Worm (Caenorhabditis elegans): ENCODE measurements around the gene Y73F4A.1.

Gene Y73F4A.1

ce11 chrIV:9002636-9003035 is 42.5 kb downstream of the Y73F4A.1 start, which contains the start of gene C53D6.8:
Gene C53D6.8, minus strand, starts transcription at chrIV:9002736.
- no peak for TF ChIP-seq ceh-19 (GFP tag; optimal IDR thresholded peaks at IDR 0.05)
- no peak for TF ChIP-seq tbx-7 (tag; optimal IDR thresholded peaks at IDR 0.05)
- no peak for TF ChIP-seq pax-1 (tag; optimal IDR thresholded peaks at IDR 0.05)
- TF ChIP-seq unc-3 (GFP tag; conservative IDR thresholded peaks at IDR 0.05), result no peak
- no peak for TF ChIP-seq unc-3 (tag; optimal IDR thresholded peaks at IDR 0.05)
- TF ChIP-seq ttx-3 (tag; optimal IDR thresholded peaks at IDR 0.05), result no peak
- TF ChIP-seq pqm-1 (tag; optimal IDR thresholded peaks at IDR 0.05), result no peak
- no peak for TF ChIP-seq fax-1 (tag; optimal IDR thresholded peaks at IDR 0.05)
- no peak for TF ChIP-seq lin-11 (tag; optimal IDR thresholded peaks at IDR 0.05)
- no peak for TF ChIP-seq C08G9.2 (tag; optimal IDR thresholded peaks at IDR 0.05)
- no peak for TF ChIP-seq gmeb-2 (tag; optimal IDR thresholded peaks at IDR 0.05)
- no peak for TF ChIP-seq dmd-4 (tag; optimal IDR thresholded peaks at IDR 0.05; ENCODE audit: borderline replicate concordance)
- TF ChIP-seq C38D4.7 (GFP tag; optimal IDR thresholded peaks at IDR 0.05), result no peak
- no peak for TF ChIP-seq sox-2 (GFP tag; IDR thresholded peaks at IDR 0.05)

DNA sequence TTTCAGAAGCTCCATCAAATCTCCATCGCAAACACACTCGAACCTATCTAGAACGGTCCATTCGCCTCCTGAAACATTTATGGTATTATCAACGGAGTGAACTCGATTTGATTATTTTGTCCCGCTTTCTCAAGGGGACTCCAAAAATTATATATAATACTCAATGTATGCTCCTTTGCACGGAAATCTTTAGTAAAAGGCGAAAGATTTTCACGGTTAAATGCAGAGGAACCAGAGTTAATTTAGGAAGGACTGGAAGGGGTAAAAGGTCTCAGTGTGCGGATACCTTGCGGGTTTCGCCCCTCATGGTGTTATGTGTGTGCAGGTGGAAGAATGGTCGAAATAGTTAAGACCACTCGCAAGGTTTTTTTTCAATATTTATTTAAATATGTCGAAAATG is 44.0 kb downstream of the Y73F4A.1 start:
- TF ChIP-seq unc-42 (tag; optimal IDR thresholded peaks at IDR 0.05), result no peak
- no peak for TF ChIP-seq npax-4 (tag; optimal IDR thresholded peaks at IDR 0.05)
- no peak for TF ChIP-seq C08G9.2 (tag; optimal IDR thresholded peaks at IDR 0.05)
- TF ChIP-seq ceh-45 (GFP tag; IDR thresholded peaks at IDR 0.05), result no peak

ce11 chrIV:9000664-9001063 is 44.5 kb downstream of the Y73F4A.1 start:
- TF ChIP-seq tbx-7 (tag; optimal IDR thresholded peaks at IDR 0.05), result no peak
- no peak for TF ChIP-seq nfya-1 (tag; optimal IDR thresholded peaks at IDR 0.05)
- no peak for TF ChIP-seq lim-6 (tag; optimal IDR thresholded peaks at IDR 0.05)
- TF ChIP-seq ceh-34 (tag; optimal IDR thresholded peaks at IDR 0.05), result no peak
- no peak for TF ChIP-seq pqm-1 (tag; optimal IDR thresholded peaks at IDR 0.05)
- TF ChIP-seq pat-9 (tag; optimal IDR thresholded peaks at IDR 0.05), result no peak

DNA sequence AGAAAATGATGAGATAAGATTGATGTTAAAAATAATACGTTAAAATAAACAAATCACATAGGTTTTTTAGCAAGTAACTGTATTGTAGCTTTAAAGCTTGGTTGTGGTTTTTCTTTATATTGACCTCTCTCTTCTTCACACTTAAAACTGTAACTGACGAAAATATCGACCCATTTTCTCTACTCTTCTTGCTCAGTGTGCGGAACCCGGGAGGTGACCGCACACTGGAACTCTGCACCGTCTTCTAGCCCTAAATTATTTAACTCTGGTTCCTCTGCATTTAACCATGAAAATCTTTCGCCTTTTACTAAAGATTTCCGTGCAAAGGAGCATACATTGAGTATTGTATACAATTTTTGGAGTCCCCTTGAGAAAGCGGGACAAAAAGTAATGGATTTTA is 50.7 kb downstream of the Y73F4A.1 start:
- TF ChIP-seq nhr-232 (tag; optimal IDR thresholded peaks at IDR 0.05) (no peak), ceh-45 (GFP tag; IDR thresholded peaks at IDR 0.05) (no peak), fkh-10 (GFP tag; optimal IDR thresholded peaks at IDR 0.05) (no peak), hlh-8 (tag; optimal IDR thresholded peaks at IDR 0.05) (no peak), eyg-1 (tag; optimal IDR thresholded peaks at IDR 0.05) (no peak), sdc-2 (tag; optimal IDR thresholded peaks at IDR 0.05) (no peak), pros-1 (tag; optimal IDR thresholded peaks at IDR 0.05) (no peak), fax-1 (tag; optimal IDR thresholded peaks at IDR 0.05) (no peak), nfya-1 (tag; optimal IDR thresholded peaks at IDR 0.05) (no peak), sox-4 (tag; optimal IDR thresholded peaks at IDR 0.05) (no peak), ref-2 (tag; optimal IDR thresholded peaks at IDR 0.05) (no peak), madf-2 (tag; optimal IDR thresholded peaks at IDR 0.05) (no peak), K09A11.1 (tag; optimal IDR thresholded peaks at IDR 0.05; ENCODE audit: insufficient read depth) (no peak), dve-1 (tag; optimal IDR thresholded peaks at IDR 0.05) (no peak), odd-2 (tag; optimal IDR thresholded peaks at IDR 0.05) (no peak), ceh-34 (tag; optimal IDR thresholded peaks at IDR 0.05) (no peak), ets-4 (tag; optimal IDR thresholded peaks at IDR 0.05) (no peak), syd-9 (tag; optimal IDR thresholded peaks at IDR 0.05) (no peak)
